Fruit fly (Drosophila melanogaster): ENCODE measurements around the gene Reps.

The Reps gene

dm6 chr2L:11130151-11131008, 23.9 kb upstream of the Reps start, which contains the start of the genes RfC38 and CG4751 (continued):
- TF ChIP-seq CG2129 (GFP tag; IDR thresholded peaks at IDR 0.05; ENCODE audit: partially characterized antibody) (peak; percentile 39; the same call in 1 of the 2 replicates), hb (GFP tag; IDR thresholded peaks at IDR 0.05; ENCODE audit: partially characterized antibody) (peak; percentile 64; the same call in 1 of the 3 replicates), CkIIα-i1 (GFP tag; IDR thresholded peaks at IDR 0.05) (no peak; the same call in 1 of the 2 replicates), CG31224 (GFP tag; IDR thresholded peaks at IDR 0.05) (no peak), ind (GFP tag; optimal IDR thresholded peaks at IDR 0.05) (no peak), CG12104 (GFP tag; optimal IDR thresholded peaks at IDR 0.05) (no peak), Lhr (GFP tag; optimal IDR thresholded peaks at IDR 0.05) (peak; percentile 5), CG30020 (tag; optimal IDR thresholded peaks at IDR 0.05) (peak; percentile 29), lola (GFP tag; optimal IDR thresholded peaks at IDR 0.05) (peak in 1 of 3 experiments; percentile 0), Abd-B (GFP tag; optimal IDR thresholded peaks at IDR 0.05) (peak; percentile 31), CG7556 (GFP tag; optimal IDR thresholded peaks at IDR 0.05) (no peak), Hsf (GFP tag; optimal IDR thresholded peaks at IDR 0.05) (no peak), CG18599 (GFP tag; optimal IDR thresholded peaks at IDR 0.05) (no peak), CG18476 (GFP tag; optimal IDR thresholded peaks at IDR 0.05) (no peak), CG17612 (GFP tag; IDR thresholded peaks at IDR 0.05) (no peak), CG12299 (tag; optimal IDR thresholded peaks at IDR 0.05) (no peak), CG4854 (GFP tag; optimal IDR thresholded peaks at IDR 0.05) (no peak), PHDP (tag; optimal IDR thresholded peaks at IDR 0.05) (no peak), CG17186 (GFP tag; optimal IDR thresholded peaks at IDR 0.05) (peak; percentile 31), CG4424 (GFP tag; optimal IDR thresholded peaks at IDR 0.05) (peak; percentile 15), caup (GFP tag; optimal IDR thresholded peaks at IDR 0.05; ENCODE audit: severe bottlenecking) (no peak), CG14667 (GFP tag; IDR thresholded peaks at IDR 0.05) (no peak), Mad (GFP tag; optimal IDR thresholded peaks at IDR 0.05) (no peak), CG16779 (GFP tag; IDR thresholded peaks at IDR 0.05) (no peak), B-H1 (GFP tag; IDR thresholded peaks at IDR 0.05) (no peak), Fer3 (tag; optimal IDR thresholded peaks at IDR 0.05) (peak; percentile 19), onecut (GFP tag; IDR thresholded peaks at IDR 0.05) (no peak), Atf-2 (GFP tag; optimal IDR thresholded peaks at IDR 0.05) (no peak), CG12391 (tag; optimal IDR thresholded peaks at IDR 0.05) (peak; percentile 68), phol (tag; optimal IDR thresholded peaks at IDR 0.05) (peak; percentile 39), CG12236 (GFP tag; optimal IDR thresholded peaks at IDR 0.05) (no peak), CG9876 (GFP tag; optimal IDR thresholded peaks at IDR 0.05) (no peak), CHES-1-like (GFP tag; optimal IDR thresholded peaks at IDR 0.05) (peak; percentile 46), pb (GFP tag; optimal IDR thresholded peaks at IDR 0.05) (peak; percentile 4), sr (GFP tag; IDR thresholded peaks at IDR 0.05) (no peak), Jarid2 (GFP tag; optimal IDR thresholded peaks at IDR 0.05) (peak; percentile 8), gce (GFP tag; IDR thresholded peaks at IDR 0.05) (no peak), ash1 (GFP tag; optimal IDR thresholded peaks at IDR 0.05) (no peak), Hr3 (GFP tag; optimal IDR thresholded peaks at IDR 0.05) (peak; percentile 18), CG14965 (GFP tag; optimal IDR thresholded peaks at IDR 0.05; ENCODE audit: borderline replicate concordance) (no peak), CG4730 (GFP tag; IDR thresholded peaks at IDR 0.05) (no peak), exex (tag; optimal IDR thresholded peaks at IDR 0.05) (peak; percentile 37), CG7271 (tag; optimal IDR thresholded peaks at IDR 0.05) (no peak), Sry-δ (GFP tag; optimal IDR thresholded peaks at IDR 0.05) (peak; percentile 48), CG6654 (GFP tag; optimal IDR thresholded peaks at IDR 0.05) (no peak), gfzf (GFP tag; optimal IDR thresholded peaks at IDR 0.05) (peak; percentile 89), stwl (tag; optimal IDR thresholded peaks at IDR 0.05) (peak; percentile 48), Max (GFP tag; optimal IDR thresholded peaks at IDR 0.05) (peak; percentile 2)

All from whole organism, embryonic.